Worm (Caenorhabditis elegans) whole organism, young adult: ENCODE results near the gene nfya-1.

Experiments
- B0261.1 ChIP-seq: sonication (generic microtip); optimal IDR thresholded peaks from 2 replicates; lab custom pipeline; 2016; ENCODE audit warnings: mild to moderate bottlenecking, missing genetic modification characterization, moderate library complexity, missing compliant biosample characterization
- C17E4.6 ChIP-seq: fragments of 200-800 bp; sonication (Bioruptor generic); IDR thresholded peaks from 2 replicates; pipeline ENCODE4 v1.3.6; 2022; ENCODE audit warnings: missing genetic modification reagents, missing genetic modification characterization, missing compliant biosample characterization
- F37B4.10 ChIP-seq: fragments of 200-800 bp; sonication (Bioruptor generic); IDR thresholded peaks from 2 replicates; pipeline ENCODE4 v1.3.6; 2022; ENCODE audit warnings: missing genetic modification characterization, missing compliant biosample characterization
- ZK185.1 ChIP-seq: sonication (generic microtip); optimal IDR thresholded peaks from 2 replicates; lab custom pipeline; 2016; ENCODE audit warnings: mild to moderate bottlenecking, missing genetic modification characterization, missing compliant biosample characterization; ENCODE audit not compliant: poor library complexity, severe bottlenecking
- aptf-2 ChIP-seq: fragments of 200-800 bp; sonication (Bioruptor generic); conservative IDR thresholded peaks from 2 replicates; pipeline ENCODE4 v1.3.6; 2022; ENCODE audit warnings: missing genetic modification reagents, missing genetic modification characterization, missing compliant biosample characterization
- attf-5 ChIP-seq: fragments of 200-800 bp; sonication (Bioruptor generic); optimal IDR thresholded peaks from 2 replicates; lab custom pipeline; 2018; ENCODE audit warnings: mild to moderate bottlenecking, missing genetic modification characterization, missing compliant biosample characterization
- ceh-27 ChIP-seq: fragments of 200-800 bp; sonication (Bioruptor generic); optimal IDR thresholded peaks from 2 replicates; lab custom pipeline; 2018; ENCODE audit warnings: mild to moderate bottlenecking, missing genetic modification characterization, moderate library complexity, missing compliant biosample characterization
- ceh-40 ChIP-seq: fragments of 200-800 bp; sonication (Bioruptor generic); IDR thresholded peaks from 2 replicates; pipeline ENCODE4 v1.3.6; 2022; ENCODE audit warnings: missing genetic modification characterization, missing compliant biosample characterization
- ceh-79 ChIP-seq: sonication (generic microtip); optimal IDR thresholded peaks from 2 replicates; lab custom pipeline; 2017; ENCODE audit warnings: mild to moderate bottlenecking, missing genetic modification characterization, missing compliant biosample characterization
- die-1 ChIP-seq: sonication (generic microtip); optimal IDR thresholded peaks from 2 replicates; lab custom pipeline; 2016; ENCODE audit warnings: missing genotype, mild to moderate bottlenecking, missing genetic modification characterization, missing compliant biosample characterization
- dpff-1 ChIP-seq: sonication (generic microtip); optimal IDR thresholded peaks from 2 replicates; lab custom pipeline; 2017; ENCODE audit warnings: mild to moderate bottlenecking, missing genetic modification characterization, missing compliant biosample characterization
- egrh-3 ChIP-seq: fragments of 200-800 bp; sonication (Bioruptor generic); IDR thresholded peaks from 2 replicates; pipeline ENCODE4 v1.3.6; 2022; ENCODE audit warnings: missing genetic modification reagents, missing genetic modification characterization, missing compliant biosample characterization
- fkh-3 ChIP-seq: sonication (generic microtip); optimal IDR thresholded peaks from 2 replicates; lab custom pipeline; 2016; ENCODE audit warnings: mild to moderate bottlenecking, missing genetic modification characterization, missing compliant biosample characterization
- gei-17 ChIP-seq: fragments of 200-800 bp; sonication (Bioruptor generic); optimal IDR thresholded peaks from 2 replicates; lab custom pipeline; 2018; ENCODE audit warnings: mild to moderate bottlenecking, missing genetic modification characterization, missing compliant biosample characterization
- hlh-12 ChIP-seq: sonication (generic microtip); optimal IDR thresholded peaks from 2 replicates; lab custom pipeline; 2016; ENCODE audit warnings: missing genetic modification characterization, missing compliant biosample characterization
- hmg-20 ChIP-seq: fragments of 200-800 bp; sonication (Bioruptor generic); IDR thresholded peaks from 2 replicates; pipeline ENCODE4 v1.3.6; 2022; ENCODE audit warnings: missing genetic modification reagents, missing genetic modification characterization, missing compliant biosample characterization
- hsf-1 ChIP-seq: fragments of 200-800 bp; sonication (Bioruptor generic); IDR thresholded peaks from 2 replicates; pipeline ENCODE4 v1.3.6; 2022; ENCODE audit warnings: missing genetic modification reagents, missing genetic modification characterization, missing compliant biosample characterization
- let-526 ChIP-seq: fragments of 200-800 bp; sonication (Bioruptor generic); IDR thresholded peaks from 2 replicates; pipeline ENCODE4 v1.3.6; 2022; ENCODE audit warnings: missing genetic modification reagents, missing genetic modification characterization, missing compliant biosample characterization
- let-607 ChIP-seq, 2 experiments: fragments of 200-800 bp in 1 of 2; sonication (Bioruptor generic) in 1 of 2; sonication (generic microtip) in 1 of 2; optimal IDR thresholded peaks; 2 replicates each; lab custom pipeline; 2016 to 2018; ENCODE audit warnings: mild to moderate bottlenecking in 2 of 2, missing compliant biosample characterization in 2 of 2, missing genetic modification characterization in 2 of 2, moderate library complexity in 2 of 2, missing genotype in 1 of 2
- lin-35 ChIP-seq, 3 experiments: fragments of 150-350 bp in 2 of 3; sonication (generic microtip) in 1 of 3; optimal IDR thresholded peaks; 2 replicates each; lab custom pipeline; 2014 to 2018; ENCODE audit warnings: missing biosample characterization in 3 of 3, missing genetic modification characterization in 3 of 3, missing genetic modification reagents in 3 of 3
- lin-54 ChIP-seq: fragments of 200-800 bp; sonication (Bioruptor generic); optimal IDR thresholded peaks from 2 replicates; lab custom pipeline; 2018; ENCODE audit warnings: mild to moderate bottlenecking, missing genetic modification characterization, missing compliant biosample characterization
- lir-1 ChIP-seq: fragments of 200-800 bp; sonication (Bioruptor generic); conservative IDR thresholded peaks from 2 replicates; pipeline ENCODE4 v1.3.6; 2022; ENCODE audit warnings: missing genetic modification reagents, missing genetic modification characterization, missing compliant biosample characterization
- madf-6 ChIP-seq: fragments of 200-800 bp; sonication (Bioruptor generic); IDR thresholded peaks from 2 replicates; pipeline ENCODE4 v1.3.6; 2022; ENCODE audit warnings: missing genetic modification reagents, missing genetic modification characterization, missing compliant biosample characterization
- madf-8 ChIP-seq: fragments of 200-800 bp; sonication (Bioruptor generic); conservative IDR thresholded peaks from 2 replicates; pipeline ENCODE4 v1.3.6; 2022; ENCODE audit warnings: missing genetic modification reagents, missing genetic modification characterization, missing compliant biosample characterization
- mel-28 ChIP-seq: sonication (generic microtip); optimal IDR thresholded peaks from 2 replicates; lab custom pipeline; 2016; ENCODE audit warnings: borderline replicate concordance, mild to moderate bottlenecking, missing genetic modification characterization, missing compliant biosample characterization
- nhr-80 ChIP-seq: sonication (generic microtip); optimal IDR thresholded peaks from 2 replicates; lab custom pipeline; 2016; ENCODE audit warnings: missing genetic modification characterization, missing compliant biosample characterization
- pbrm-1 ChIP-seq: fragments of 200-800 bp; sonication (Bioruptor generic); IDR thresholded peaks from 2 replicates; pipeline ENCODE4 v1.3.6; 2022; ENCODE audit warnings: missing genetic modification reagents, missing genetic modification characterization, missing compliant biosample characterization
- rec-8 ChIP-seq, 2 experiments: sonication (generic microtip); optimal IDR thresholded peaks; 2 replicates each; lab custom pipeline; 2016; ENCODE audit warnings: mild to moderate bottlenecking in 2 of 2, missing genetic modification characterization in 2 of 2, missing genetic modification reagents in 2 of 2, missing genotype in 2 of 2, missing biosample characterization in 1 of 2, missing compliant biosample characterization in 1 of 2, moderate library complexity in 1 of 2
- repo-1 ChIP-seq: sonication (generic microtip); optimal IDR thresholded peaks from 2 replicates; lab custom pipeline; 2017; ENCODE audit warnings: mild to moderate bottlenecking, missing genetic modification characterization, missing compliant biosample characterization
- rpc-1 ChIP-seq, 2 experiments: fragments of 150-350 bp in 1 of 2; sonication (generic microtip) in 1 of 2; optimal IDR thresholded peaks; 2 replicates each; lab custom pipeline; 2014 to 2018; ENCODE audit warnings: missing biosample characterization in 1 of 2, missing genetic modification characterization in 1 of 2, missing genetic modification reagents in 1 of 2, missing genotype in 1 of 2
- sea-2 ChIP-seq: fragments of 200-800 bp; sonication (Bioruptor generic); IDR thresholded peaks from 2 replicates; pipeline ENCODE4 v1.3.6; 2022; ENCODE audit warnings: missing genetic modification characterization, missing compliant biosample characterization
- snpc-3.4 ChIP-seq: sonication (generic microtip); optimal IDR thresholded peaks from 2 replicates; lab custom pipeline; 2017; ENCODE audit warnings: missing genetic modification characterization, mild to moderate bottlenecking, missing compliant biosample characterization, antibody characterized with exemption, moderate library complexity, missing genotype, missing genetic modification reagents
- sptf-2 ChIP-seq: fragments of 200-800 bp; sonication (Bioruptor generic); optimal IDR thresholded peaks from 2 replicates; lab custom pipeline; 2018; ENCODE audit warnings: mild to moderate bottlenecking, missing genetic modification characterization, missing compliant biosample characterization
- tbp1 ChIP-seq: fragments of 200-800 bp; sonication (Bioruptor generic); optimal IDR thresholded peaks from 2 replicates; lab custom pipeline; 2018; ENCODE audit warnings: mild to moderate bottlenecking, missing genetic modification characterization, missing compliant biosample characterization
- unc-130 ChIP-seq: sonication (generic microtip); optimal IDR thresholded peaks from 2 replicates; lab custom pipeline; 2016; ENCODE audit warnings: missing genetic modification reagents, missing genetic modification characterization, missing compliant biosample characterization
- unc-62 ChIP-seq: fragments of 150-350 bp; optimal IDR thresholded peaks from 2 replicates; lab custom pipeline; 2014; ENCODE audit warnings: missing biosample characterization, missing genetic modification reagents, missing genetic modification characterization
- xnd-1 ChIP-seq: sonication (generic microtip); optimal IDR thresholded peaks from 2 replicates; lab custom pipeline; 2016; ENCODE audit warnings: missing genotype, missing genetic modification reagents, missing genetic modification characterization, missing compliant biosample characterization
- ztf-18 ChIP-seq: sonication (generic microtip); optimal IDR thresholded peaks from 2 replicates; lab custom pipeline; 2016; ENCODE audit warnings: missing genotype, mild to moderate bottlenecking, missing genetic modification characterization, missing compliant biosample characterization
- ztf-22 ChIP-seq: fragments of 200-800 bp; sonication (Bioruptor generic); optimal IDR thresholded peaks from 2 replicates; lab custom pipeline; 2018; ENCODE audit warnings: mild to moderate bottlenecking, missing genetic modification characterization, moderate library complexity, missing compliant biosample characterization

Gene nfya-1

DNA sequence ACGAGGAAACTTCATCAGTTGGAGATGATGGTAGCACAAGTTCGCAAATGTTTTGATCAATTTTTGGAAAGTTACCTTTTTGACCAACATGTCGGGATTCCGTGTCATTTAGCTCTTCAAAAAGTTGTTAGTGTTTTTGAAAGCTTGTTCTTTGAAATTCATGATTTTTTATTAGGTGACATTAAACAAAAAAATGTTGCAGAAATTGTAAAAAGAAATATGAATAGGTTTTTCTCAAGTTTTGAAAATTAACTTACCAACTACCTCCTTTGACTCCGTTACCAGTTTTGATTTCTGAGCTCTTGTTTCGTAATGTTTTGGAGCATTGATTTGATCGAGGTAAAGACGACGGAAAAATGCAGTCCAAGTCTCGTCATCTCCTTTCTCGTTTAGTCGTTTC, 5.5 kb upstream of the nfya-1 start:
- no peak for TF ChIP-seq xnd-1 (tag; lab: Kevin White, UChicago)
- TF ChIP-seq lin-54 = no peak
- TF ChIP-seq rec-8 (tag; optimal IDR thresholded peaks at IDR 0.05; lab: Kevin White, UChicago) = no peak
- TF ChIP-seq repo-1 (tag; lab: Kevin White, UChicago) = no peak
- TF ChIP-seq mel-28 (tag; lab: Kevin White, UChicago) = no peak
- TF ChIP-seq F37B4.10 (GFP tag; lab: Robert Waterston, UW) = no peak
- TF ChIP-seq pbrm-1 = no peak
- TF ChIP-seq sea-2 (GFP tag; lab: Robert Waterston, UW) = no peak
- TF ChIP-seq hsf-1 (GFP tag; lab: Robert Waterston, UW) = no peak
- no peak for TF ChIP-seq fkh-3 (tag; lab: Kevin White, UChicago)
- TF ChIP-seq ZK185.1 = no peak
- no peak for TF ChIP-seq lir-1 (GFP tag; lab: Robert Waterston, UW)
- TF ChIP-seq lin-35 (GFP tag; optimal IDR thresholded peaks at IDR 0.05; lab: Kevin White, UChicago) = no peak
- TF ChIP-seq dpff-1 (tag; lab: Kevin White, UChicago) = no peak
- TF ChIP-seq ceh-27 (GFP tag; lab: Kevin White, UChicago) = no peak
- TF ChIP-seq let-526 (GFP tag; lab: Robert Waterston, UW) = no peak
- no peak for TF ChIP-seq hmg-20 (GFP tag; lab: Robert Waterston, UW)
- TF ChIP-seq unc-62 = no peak
- no peak for TF ChIP-seq nhr-80 (tag; lab: Kevin White, UChicago)
- TF ChIP-seq B0261.1 (tag; lab: Kevin White, UChicago) = no peak

DNA sequence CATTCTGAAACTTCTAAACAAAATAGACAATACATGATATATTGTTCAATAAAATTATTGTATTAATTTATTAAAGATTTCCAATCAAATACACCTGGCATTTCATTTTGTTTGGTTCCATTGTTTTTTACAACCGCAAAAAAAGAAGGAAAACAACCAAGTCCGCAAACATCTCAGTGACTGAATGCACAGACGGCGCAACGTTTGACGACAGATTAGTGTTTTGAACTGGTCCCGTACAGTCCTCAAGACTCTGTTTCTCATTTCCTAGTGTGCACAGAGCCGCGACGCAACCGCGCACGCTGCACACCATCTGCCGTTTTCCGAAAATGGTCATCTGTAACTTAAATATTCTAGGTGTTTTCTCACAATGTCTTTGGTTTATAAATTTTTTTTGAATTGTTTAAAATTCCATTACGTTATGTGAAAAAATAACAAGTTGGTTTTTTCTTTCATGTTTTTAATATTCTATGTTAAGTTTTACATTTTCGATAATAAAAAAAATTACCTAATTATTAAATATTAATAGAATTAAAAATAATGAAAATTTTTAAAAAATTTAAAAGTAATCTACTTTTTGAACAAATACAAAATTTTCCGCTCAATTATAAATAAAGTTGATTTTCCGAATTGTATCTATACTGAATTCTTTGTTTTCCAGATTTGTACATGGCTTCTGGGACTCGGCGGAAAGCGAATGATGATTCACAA, 1.7 kb upstream of the nfya-1 start, which contains the start of gene lsd-1:
lsd-1 (plus strand) TSS at position 661 of the 711 bp plus-strand sequence.
- TF ChIP-seq ztf-18 (tag; lab: Kevin White, UChicago) (no peak), attf-5 (peak; percentile 20)

DNA sequence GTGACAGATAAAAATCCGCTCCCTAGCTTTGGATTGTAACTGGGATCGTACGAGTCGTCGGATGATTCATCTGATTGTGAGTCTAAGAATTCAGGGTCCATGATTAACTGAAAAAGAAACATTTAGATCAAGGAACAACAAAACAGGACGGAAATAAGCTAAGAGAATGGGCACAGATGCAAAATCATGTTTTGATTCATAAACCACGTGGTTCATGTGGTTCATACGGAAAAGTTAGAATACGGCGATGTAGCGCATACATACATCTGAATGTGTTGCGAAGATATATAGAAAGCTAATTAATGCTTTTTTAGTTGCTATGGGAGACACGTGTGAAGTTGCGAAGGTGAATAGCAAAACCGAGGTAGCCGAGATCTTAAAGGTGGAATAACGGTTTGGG, 4.7 kb downstream of the nfya-1 start, which contains the start of gene F55G7.3:
F55G7.3 (minus strand) TSS at position 101 of the 400 bp plus-strand sequence.
- TF ChIP-seq ceh-40 (GFP tag; lab: Robert Waterston, UW) = no peak
- no peak for TF ChIP-seq let-607 (tag; optimal IDR thresholded peaks at IDR 0.05; lab: Kevin White, UChicago)
- no peak for TF ChIP-seq gei-17 (GFP tag; lab: Kevin White, UChicago)
- no peak for TF ChIP-seq die-1 (tag; lab: Kevin White, UChicago)
- no peak for TF ChIP-seq tbp1 (GFP tag; lab: Kevin White, UChicago)
- TF ChIP-seq ceh-79 (tag; lab: Kevin White, UChicago) = no peak
- TF ChIP-seq aptf-2 (GFP tag; lab: Robert Waterston, UW) = no peak
- TF ChIP-seq snpc-3.4 (tag; lab: Kevin White, UChicago) = no peak
- TF ChIP-seq unc-130 = no peak

DNA sequence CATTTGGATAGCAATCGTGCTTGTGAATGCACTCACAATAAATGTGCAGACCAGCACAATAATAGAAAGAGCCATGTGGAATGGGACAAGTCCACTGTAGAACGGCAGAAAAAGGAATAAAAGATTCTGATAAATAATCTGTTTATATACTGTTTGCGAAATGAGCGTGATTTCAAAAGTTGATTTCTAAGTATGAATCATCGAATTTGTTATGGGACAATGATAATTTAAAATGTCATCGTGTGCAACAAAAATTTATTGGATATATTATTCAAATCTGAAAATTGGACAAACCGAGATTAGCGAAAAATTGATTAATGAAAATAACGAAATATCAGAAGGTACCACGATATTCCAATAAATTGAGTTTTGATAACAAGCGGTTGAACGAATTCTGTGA, 7.8 kb downstream of the nfya-1 start, which contains the start of gene F55G7.5:
F55G7.5 (minus strand) TSS at position 101 of the 400 bp plus-strand sequence.
- TF ChIP-seq sptf-2 (GFP tag; lab: Kevin White, UChicago) = no peak
- no peak for TF ChIP-seq C17E4.6 (GFP tag; lab: Robert Waterston, UW)
- no peak for TF ChIP-seq hlh-12 (tag; lab: Kevin White, UChicago)
- TF ChIP-seq rpc-1 (optimal IDR thresholded peaks at IDR 0.05; lab: Kevin White, UChicago) = no peak
- no peak for TF ChIP-seq rpc-1 (tag; optimal IDR thresholded peaks at IDR 0.05; lab: Kevin White, UChicago)
- TF ChIP-seq madf-6 (GFP tag; lab: Robert Waterston, UW) = no peak
- TF ChIP-seq madf-8 (GFP tag; lab: Robert Waterston, UW) = no peak
- no peak for TF ChIP-seq ztf-22 (GFP tag; lab: Kevin White, UChicago)
- TF ChIP-seq egrh-3 (GFP tag; lab: Robert Waterston, UW) = no peak
